Worm (Caenorhabditis elegans): ENCODE results near the gene mog-1.

The mog-1 gene

DNA sequence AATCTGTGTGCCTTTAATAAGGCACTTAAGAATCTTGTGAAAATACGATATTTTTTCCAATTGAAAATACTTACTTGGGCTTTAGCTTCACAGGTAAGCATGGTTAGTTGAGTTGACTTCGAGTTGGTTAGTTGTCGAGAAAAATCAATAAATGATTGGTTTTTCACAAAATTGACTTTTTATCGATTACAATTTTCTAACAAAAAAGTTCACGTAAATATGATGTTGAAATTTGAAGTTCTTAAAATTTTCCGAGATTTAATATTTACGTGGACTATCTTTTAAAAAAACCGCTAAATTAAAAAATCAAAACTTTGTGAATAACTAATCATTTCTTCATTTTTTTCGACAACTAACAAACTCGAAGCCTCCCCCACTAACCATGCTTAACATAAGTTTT, 35.3 kb downstream of the mog-1 start, which contains the start of gene F40F12.3:
F40F12.3 (minus strand) TSS at position 101 of the 400 bp plus-strand sequence.
- TF ChIP-seq unc-62 (GFP tag; optimal IDR thresholded peaks at IDR 0.05), result no peak

DNA sequence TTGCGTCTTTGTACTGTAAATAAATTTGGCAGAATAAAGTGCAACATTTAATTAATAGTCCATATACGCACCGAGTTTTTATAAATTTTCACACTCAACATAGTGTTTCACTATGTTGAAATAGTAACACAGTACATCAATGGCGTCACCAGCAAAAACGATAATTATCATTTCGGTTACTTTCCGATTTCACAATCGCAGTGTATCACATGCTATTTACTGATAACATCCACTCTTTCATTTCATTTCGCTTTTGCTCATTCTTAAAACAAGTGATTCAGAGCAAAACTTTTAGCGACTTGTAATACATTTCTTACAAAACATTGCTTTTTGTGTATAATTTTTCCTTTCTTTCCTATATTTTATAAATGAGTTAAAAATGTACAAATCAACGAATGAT, 42.3 kb downstream of the mog-1 start, which contains the start of gene cbp-3:
cbp-3 (plus strand) TSS at position 272 of the 400 bp plus-strand sequence.
- no peak for TF ChIP-seq unc-62 (GFP tag; optimal IDR thresholded peaks at IDR 0.05)

DNA sequence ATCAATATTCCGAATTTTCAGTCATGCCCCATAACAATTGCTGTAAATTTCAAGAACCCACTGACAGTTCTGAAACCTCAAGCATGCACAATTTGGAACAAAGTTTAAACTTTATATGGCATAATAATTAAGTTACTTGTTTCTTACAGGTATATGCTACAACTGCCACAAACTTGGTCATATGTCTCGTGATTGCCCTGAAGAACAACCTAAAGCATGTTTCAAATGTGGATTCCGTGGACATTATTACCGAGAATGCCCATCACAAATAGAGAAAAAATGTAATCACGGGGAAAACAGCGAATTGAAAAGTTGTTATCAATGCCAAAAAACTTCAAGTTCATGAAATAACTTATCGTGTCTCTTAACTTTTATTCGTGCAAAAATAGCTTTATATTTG, 43.0 kb downstream of the mog-1 start:
- TF ChIP-seq unc-62 (GFP tag; optimal IDR thresholded peaks at IDR 0.05), result no peak

DNA sequence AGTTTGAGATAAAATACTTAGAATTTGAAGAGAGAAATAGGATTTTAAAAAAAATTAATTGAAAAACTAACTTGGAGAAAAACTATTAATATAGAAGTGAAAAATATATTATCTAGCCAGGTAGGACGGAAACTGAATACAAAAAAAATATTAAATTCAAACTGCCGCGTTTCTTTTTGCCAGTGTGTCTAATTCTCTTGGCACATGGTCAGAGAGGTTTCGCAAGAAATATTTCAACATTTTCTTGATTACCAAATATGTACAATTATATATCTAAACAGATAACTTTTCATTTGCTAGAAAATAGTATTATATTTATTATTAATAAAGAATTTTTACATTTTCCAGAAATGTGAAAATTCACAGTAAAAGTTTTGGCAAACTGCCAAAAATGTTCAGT, 43.5 kb downstream of the mog-1 start:
- TF ChIP-seq unc-62 (GFP tag; optimal IDR thresholded peaks at IDR 0.05), result no peak

DNA sequence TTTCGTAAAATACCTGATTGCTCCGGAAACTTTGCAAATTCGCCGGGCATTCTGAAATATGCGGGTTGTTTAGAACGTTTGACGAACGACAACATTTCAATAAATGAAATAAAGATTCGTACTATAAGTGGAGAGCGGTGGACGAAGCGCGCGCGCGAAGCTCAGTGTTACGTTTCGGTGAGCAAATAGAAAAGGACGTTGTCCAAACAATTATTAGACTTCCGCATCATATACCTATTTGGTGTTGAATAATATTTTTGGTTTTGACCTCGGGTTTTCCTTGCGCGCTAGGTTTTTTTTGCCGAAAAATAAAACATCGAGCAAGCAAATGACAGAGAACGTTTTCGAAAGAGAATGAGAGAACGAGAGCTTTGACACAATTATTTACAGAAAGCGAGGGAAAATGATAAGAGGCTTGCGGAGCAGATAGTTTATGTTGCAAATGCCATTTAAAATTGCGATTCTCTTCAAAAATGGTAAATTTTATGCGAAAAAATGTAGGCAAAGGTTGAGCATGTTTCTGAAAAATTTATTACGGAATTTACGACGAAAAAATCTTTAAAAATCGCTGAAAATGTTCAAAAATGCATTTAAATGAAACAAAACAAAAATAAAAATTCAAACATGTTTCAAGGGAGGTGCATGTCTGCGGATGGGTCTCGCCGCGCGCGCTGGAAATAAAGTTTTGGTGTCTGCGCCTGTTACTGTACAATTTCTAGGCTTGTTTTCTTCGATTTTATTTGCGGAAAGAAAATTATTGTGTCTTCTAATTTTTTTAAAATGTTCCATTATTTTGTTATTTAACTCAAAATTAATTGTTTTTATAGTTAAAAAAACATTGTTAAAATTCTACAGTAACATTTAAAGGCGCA, 45.2 kb downstream of the mog-1 start, which contains the start of the genes cyld-1 and F40F12.9:
cyld-1 (minus strand) TSS at position 51 of the 872 bp plus-strand sequence.
F40F12.9 (plus strand) TSS at position 721 of the 872 bp plus-strand sequence.
- TF ChIP-seq unc-62 (GFP tag; optimal IDR thresholded peaks at IDR 0.05), result no peak

DNA sequence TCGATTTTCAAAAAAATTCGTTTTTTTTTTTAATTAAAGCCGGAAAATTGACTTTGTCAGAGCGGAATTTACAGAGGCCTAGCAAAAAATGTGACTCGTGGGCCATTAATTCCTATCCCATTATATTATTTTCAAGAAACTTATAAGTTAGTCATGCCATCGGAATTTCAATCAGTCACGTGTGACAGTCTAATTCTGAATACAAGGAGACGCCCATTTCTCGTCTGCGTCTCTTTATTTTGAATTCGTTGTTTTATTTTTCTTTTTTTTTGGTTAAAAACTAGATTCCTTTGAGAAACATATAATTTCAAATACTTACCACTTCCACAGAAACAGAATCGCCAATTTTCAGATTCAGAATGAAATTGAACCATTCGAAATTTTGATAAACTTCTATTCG, 47.2 kb downstream of the mog-1 start:
- TF ChIP-seq unc-62 (GFP tag; optimal IDR thresholded peaks at IDR 0.05), result no peak

DNA sequence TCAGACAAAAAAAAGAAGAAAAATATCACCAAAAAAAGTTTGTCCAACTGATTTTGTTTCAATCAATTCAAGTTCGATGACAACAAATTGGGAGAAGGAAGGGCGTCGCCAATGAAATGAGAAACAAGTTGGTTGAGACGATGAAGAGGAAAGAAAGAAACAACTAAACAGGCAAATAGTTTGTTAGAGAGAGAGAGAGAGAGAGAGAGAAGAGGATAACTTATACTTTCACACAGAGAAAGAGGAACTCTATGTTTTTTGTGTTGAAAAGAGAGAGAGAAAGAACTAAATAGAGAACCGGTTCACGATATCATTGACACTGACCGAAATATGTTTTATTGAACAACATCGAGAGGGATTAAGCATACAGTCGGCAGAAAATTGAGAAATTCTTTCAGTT, 48.4 kb downstream of the mog-1 start:
- TF ChIP-seq unc-62 (GFP tag; optimal IDR thresholded peaks at IDR 0.05), result no peak

DNA sequence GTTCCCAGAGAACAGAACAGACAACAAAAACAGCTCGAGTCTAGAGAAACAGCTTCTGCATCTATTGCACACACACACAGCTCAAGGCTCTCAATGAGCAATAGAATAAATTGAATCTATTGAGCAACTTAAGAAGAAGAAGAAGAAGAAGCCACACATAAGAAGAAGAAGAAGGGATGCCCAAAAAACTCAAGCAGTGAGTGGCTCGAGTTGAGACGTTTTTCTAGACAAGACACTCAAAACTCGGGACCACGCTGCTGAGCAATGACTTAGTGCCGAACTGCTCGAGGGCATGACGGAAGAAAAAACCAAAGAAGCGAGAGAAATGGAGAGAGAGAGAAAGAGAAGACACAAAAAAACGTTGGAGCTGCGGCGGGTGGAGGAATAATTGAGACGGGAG, 50.7 kb downstream of the mog-1 start:
- TF ChIP-seq unc-62 (GFP tag; optimal IDR thresholded peaks at IDR 0.05), result no peak

DNA sequence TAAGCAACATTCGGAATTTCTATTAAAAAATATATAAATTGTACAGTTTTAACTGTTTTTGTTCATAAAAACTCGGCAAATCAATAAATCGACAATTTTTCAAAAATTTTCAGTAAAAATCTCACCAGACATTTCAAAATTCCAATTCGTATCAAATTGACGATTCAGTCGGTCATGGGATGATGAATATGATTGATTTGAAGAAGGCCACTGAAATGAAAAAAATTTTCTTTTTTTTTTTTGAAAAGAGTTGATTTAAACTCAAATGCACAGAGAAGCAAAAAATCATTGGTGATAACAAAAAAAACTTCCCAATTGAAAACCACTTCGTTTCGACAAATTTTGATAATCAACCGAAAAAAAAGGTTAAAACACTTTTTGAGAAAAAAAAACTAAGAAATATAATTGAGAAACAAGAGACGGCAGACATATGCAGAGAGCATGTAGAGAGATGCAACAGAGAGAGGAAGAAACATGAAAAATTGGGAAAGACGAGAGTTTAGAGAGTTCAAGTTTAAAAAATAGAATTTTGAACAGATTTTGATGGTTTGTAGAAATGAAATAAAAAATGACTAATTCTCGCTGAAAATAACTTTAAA, 52.2 kb downstream of the mog-1 start:
- no peak for TF ChIP-seq unc-62 (GFP tag; optimal IDR thresholded peaks at IDR 0.05)

Data from whole organism, dauer.